Worm (Caenorhabditis elegans): ENCODE data around the gene flr-4.

Gene flr-4

DNA sequence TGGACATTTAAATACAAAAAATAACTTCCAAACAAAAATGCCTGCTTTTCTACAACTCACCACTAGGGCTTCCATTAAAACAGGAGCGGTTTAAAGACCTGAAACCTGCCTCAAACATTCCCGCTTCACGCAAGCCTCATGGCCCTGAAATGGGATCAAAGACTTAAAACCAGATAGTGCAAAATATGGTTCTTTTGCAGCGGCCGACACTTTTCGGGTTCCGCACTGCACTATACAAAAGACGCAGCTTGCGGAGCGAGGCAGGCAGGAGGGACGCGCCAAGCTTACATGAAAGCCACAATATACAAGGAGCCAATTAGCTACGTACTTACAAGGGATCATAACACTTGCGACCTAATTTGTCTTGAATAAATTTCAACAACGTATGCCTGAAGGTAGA is 15.7 kb upstream of the flr-4 start:
- TF ChIP-seq dmd-4 (tag; optimal IDR thresholded peaks at IDR 0.05; ENCODE audit: borderline replicate concordance) (no peak), hlh-15 (tag; optimal IDR thresholded peaks at IDR 0.05) (no peak), nhr-232 (tag; optimal IDR thresholded peaks at IDR 0.05) (no peak), ceh-9 (tag; optimal IDR thresholded peaks at IDR 0.05) (no peak), zip-5 (tag; optimal IDR thresholded peaks at IDR 0.05) (no peak), ceh-48 (tag; optimal IDR thresholded peaks at IDR 0.05) (no peak), pqm-1 (tag; optimal IDR thresholded peaks at IDR 0.05) (no peak), ceh-45 (GFP tag; IDR thresholded peaks at IDR 0.05) (no peak), ztf-16 (tag; optimal IDR thresholded peaks at IDR 0.05) (no peak), pat-9 (tag; optimal IDR thresholded peaks at IDR 0.05) (no peak), ceh-34 (tag; optimal IDR thresholded peaks at IDR 0.05) (no peak), ceh-30 (tag; optimal IDR thresholded peaks at IDR 0.05) (no peak), rnt-1 (tag; optimal IDR thresholded peaks at IDR 0.05) (no peak), fax-1 (tag; optimal IDR thresholded peaks at IDR 0.05) (no peak), hlh-30 (tag; optimal IDR thresholded peaks at IDR 0.05; ENCODE audit: insufficient read depth) (no peak), elt-4 (tag; optimal IDR thresholded peaks at IDR 0.05) (no peak), hlh-8 (tag; optimal IDR thresholded peaks at IDR 0.05) (no peak), unc-86 (tag; optimal IDR thresholded peaks at IDR 0.05) (no peak), F13H6.1 (tag; optimal IDR thresholded peaks at IDR 0.05) (no peak)

DNA sequence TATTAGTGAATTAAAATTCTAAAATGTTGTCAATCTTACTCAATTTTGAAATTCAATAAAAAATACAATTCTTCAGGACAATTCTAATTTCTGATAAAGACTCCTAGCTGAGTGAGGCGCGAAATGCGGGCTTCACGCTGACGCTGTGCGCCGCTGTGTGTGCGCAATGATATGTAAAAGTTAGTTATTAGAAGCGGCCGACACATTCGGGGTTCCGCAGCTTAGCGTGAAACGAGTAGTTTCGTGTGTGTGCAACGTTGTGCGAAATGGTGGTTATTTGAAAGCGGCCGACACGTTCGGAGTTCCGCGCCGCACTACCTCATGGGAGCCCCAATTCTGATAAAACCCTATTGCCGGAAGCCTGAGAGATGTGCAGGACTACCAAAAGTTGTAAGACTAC is 14.0 kb upstream of the flr-4 start:
- TF ChIP-seq F13H6.1 (tag; optimal IDR thresholded peaks at IDR 0.05), result no peak
- TF ChIP-seq ceh-2 (tag; optimal IDR thresholded peaks at IDR 0.05), result no peak
- no peak for TF ChIP-seq pat-9 (tag; optimal IDR thresholded peaks at IDR 0.05)
- no peak for TF ChIP-seq sox-2 (GFP tag; IDR thresholded peaks at IDR 0.05)
- no peak for TF ChIP-seq syd-9 (tag; optimal IDR thresholded peaks at IDR 0.05)
- no peak for TF ChIP-seq hlh-13 (GFP tag; optimal IDR thresholded peaks at IDR 0.05)

- TF ChIP-seq dve-1 (tag; optimal IDR thresholded peaks at IDR 0.05) (no peak), unc-42 (tag; optimal IDR thresholded peaks at IDR 0.05) (no peak), hlh-13 (GFP tag; optimal IDR thresholded peaks at IDR 0.05) (no peak), ceh-2 (tag; optimal IDR thresholded peaks at IDR 0.05) (no peak), tbx-2 (tag; optimal IDR thresholded peaks at IDR 0.05) (no peak), C08G9.2 (tag; optimal IDR thresholded peaks at IDR 0.05) (no peak), ceh-34 (tag; optimal IDR thresholded peaks at IDR 0.05) (no peak), gmeb-2 (tag; optimal IDR thresholded peaks at IDR 0.05) (no peak), madf-2 (tag; optimal IDR thresholded peaks at IDR 0.05) (no peak), pqm-1 (tag; optimal IDR thresholded peaks at IDR 0.05) (no peak), ceh-30 (tag; optimal IDR thresholded peaks at IDR 0.05) (no peak), F13H6.1 (tag; optimal IDR thresholded peaks at IDR 0.05) (no peak), ceh-24 (tag; optimal IDR thresholded peaks at IDR 0.05) (no peak), unc-3 (GFP tag; conservative IDR thresholded peaks at IDR 0.05) (no peak), unc-3 (tag; optimal IDR thresholded peaks at IDR 0.05) (no peak), hlh-15 (tag; optimal IDR thresholded peaks at IDR 0.05) (no peak), unc-86 (tag; optimal IDR thresholded peaks at IDR 0.05) (no peak), ref-2 (tag; optimal IDR thresholded peaks at IDR 0.05) (no peak), nfya-1 (tag; optimal IDR thresholded peaks at IDR 0.05) (no peak), ceh-45 (GFP tag; IDR thresholded peaks at IDR 0.05) (no peak), fkh-6 (tag; optimal IDR thresholded peaks at IDR 0.05) (no peak)
Measured at ce11 chrX:15076042-15076565, 13.1 kb upstream of the flr-4 start, which contains the start of the genes H40L08.3 and H40L08.9. H40L08.3 (minus strand) TSS chrX:15076092. H40L08.9 (minus strand) TSS chrX:15076480.

DNA sequence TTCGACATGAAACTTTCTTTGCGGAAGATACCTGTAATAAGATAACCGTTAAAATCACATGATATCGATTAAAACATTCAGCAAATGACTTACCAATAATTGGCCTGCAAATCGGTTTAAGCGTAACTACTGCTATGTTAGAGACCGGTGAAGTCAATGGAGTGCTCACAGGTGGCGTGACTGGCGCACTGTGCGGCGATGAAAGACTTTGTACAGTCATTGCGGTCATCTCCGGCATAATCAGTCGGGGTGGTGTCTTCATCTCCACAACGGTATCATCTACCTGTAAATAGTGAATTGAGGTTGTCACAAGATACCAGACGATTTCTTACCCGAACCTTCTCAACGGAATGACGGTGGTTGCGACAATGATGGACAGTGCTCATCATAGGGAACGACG is 12.3 kb upstream of the flr-4 start:
- no peak for TF ChIP-seq tbx-2 (tag; optimal IDR thresholded peaks at IDR 0.05)
- TF ChIP-seq lin-11 (tag; optimal IDR thresholded peaks at IDR 0.05), result no peak
- TF ChIP-seq ceh-9 (tag; optimal IDR thresholded peaks at IDR 0.05), result no peak
- no peak for TF ChIP-seq tbx-7 (tag; optimal IDR thresholded peaks at IDR 0.05)
- no peak for TF ChIP-seq ceh-48 (tag; optimal IDR thresholded peaks at IDR 0.05)
- no peak for TF ChIP-seq ceh-22 (tag; optimal IDR thresholded peaks at IDR 0.05)
- no peak for TF ChIP-seq nfya-1 (tag; optimal IDR thresholded peaks at IDR 0.05)
- TF ChIP-seq fkh-6 (tag; optimal IDR thresholded peaks at IDR 0.05), result no peak
- no peak for TF ChIP-seq ets-4 (tag; optimal IDR thresholded peaks at IDR 0.05)
- no peak for TF ChIP-seq ceh-30 (tag; optimal IDR thresholded peaks at IDR 0.05)
- no peak for TF ChIP-seq rnt-1 (tag; optimal IDR thresholded peaks at IDR 0.05)
- TF ChIP-seq ceh-18 (tag; optimal IDR thresholded peaks at IDR 0.05), result no peak
- no peak for TF ChIP-seq ahr-1 (tag; optimal IDR thresholded peaks at IDR 0.05)
- TF ChIP-seq pros-1 (tag; optimal IDR thresholded peaks at IDR 0.05), result no peak
- TF ChIP-seq F13H6.1 (tag; optimal IDR thresholded peaks at IDR 0.05), result no peak
- no peak for TF ChIP-seq pha-4 (tag; optimal IDR thresholded peaks at IDR 0.05)
- no peak for TF ChIP-seq odd-2 (tag; optimal IDR thresholded peaks at IDR 0.05)
- no peak for TF ChIP-seq ama-1 (optimal IDR thresholded peaks at IDR 0.05)
- no peak for TF ChIP-seq ceh-19 (GFP tag; optimal IDR thresholded peaks at IDR 0.05)
- no peak for TF ChIP-seq ztf-16 (tag; optimal IDR thresholded peaks at IDR 0.05)

Measured in whole organism, late embryonic.